Worm (Caenorhabditis elegans): ENCODE results near the gene ikke-1.

ce11 chrIII:9022535-9022934 lies 28.0 kb downstream of the ikke-1 start, which contains the start of gene F59B2.14:
- TF ChIP-seq fkh-6 (tag; optimal IDR thresholded peaks at IDR 0.05) (no peak), hlh-15 (tag; optimal IDR thresholded peaks at IDR 0.05) (no peak)
